Fruit fly (Drosophila melanogaster): ENCODE data around the gene CG15824.

The CG15824 gene

dm6 chr2L:871419-871846, 13.5 kb downstream of the CG15824 start (continued):
- no peak for TF ChIP-seq CG13424 (tag; optimal IDR thresholded peaks at IDR 0.05)
- TF ChIP-seq Doc3 (GFP tag; IDR thresholded peaks at IDR 0.05; ENCODE audit: partially characterized antibody), result no peak
- peak; percentile 36 for TF ChIP-seq Dip3 (GFP tag; optimal IDR thresholded peaks at IDR 0.05)
- no peak for TF ChIP-seq h (optimal IDR thresholded peaks at IDR 0.05)
- TF ChIP-seq ato (GFP tag; IDR thresholded peaks at IDR 0.05; ENCODE audit: partially characterized antibody), result peak; percentile 66
- TF ChIP-seq dati (GFP tag; IDR thresholded peaks at IDR 0.05), result no peak
- TF ChIP-seq Side (GFP tag; optimal IDR thresholded peaks at IDR 0.05), result no peak
- TF ChIP-seq CG18599 (GFP tag; optimal IDR thresholded peaks at IDR 0.05), result peak; percentile 1
- no peak for TF ChIP-seq NK7.1 (GFP tag; optimal IDR thresholded peaks at IDR 0.05)
- TF ChIP-seq Lim3 (GFP tag; IDR thresholded peaks at IDR 0.05), result no peak
- no peak for TF ChIP-seq Nf-YB (GFP tag; optimal IDR thresholded peaks at IDR 0.05)
- no peak for TF ChIP-seq klu (GFP tag; IDR thresholded peaks at IDR 0.05)
- no peak for TF ChIP-seq odd (GFP tag; optimal IDR thresholded peaks at IDR 0.05)
- no peak for TF ChIP-seq Usf (GFP tag; optimal IDR thresholded peaks at IDR 0.05)
- no peak for TF ChIP-seq Stat92E (GFP tag; optimal IDR thresholded peaks at IDR 0.05)
- TF ChIP-seq Bteb2 (GFP tag; optimal IDR thresholded peaks at IDR 0.05), result no peak
- no peak for TF ChIP-seq tin (GFP tag; optimal IDR thresholded peaks at IDR 0.05)
- TF ChIP-seq Tbp (GFP tag; optimal IDR thresholded peaks at IDR 0.05), result no peak
- TF ChIP-seq jumu (GFP tag; optimal IDR thresholded peaks at IDR 0.05), result peak; percentile 61
- no peak for TF ChIP-seq twi (tag; optimal IDR thresholded peaks at IDR 0.05)
- no peak for TF ChIP-seq CG14014 (GFP tag; IDR thresholded peaks at IDR 0.05)
- TF ChIP-seq Mes4 (GFP tag; optimal IDR thresholded peaks at IDR 0.05), result no peak
- no peak for TF ChIP-seq Scr (GFP tag; IDR thresholded peaks at IDR 0.05; ENCODE audit: partially characterized antibody)
- no peak for TF ChIP-seq CG14441 (GFP tag; IDR thresholded peaks at IDR 0.05)
- peak; percentile 39 for TF ChIP-seq CG9609 (GFP tag; optimal IDR thresholded peaks at IDR 0.05)
- peak; percentile 51 for TF ChIP-seq gfzf (GFP tag; optimal IDR thresholded peaks at IDR 0.05)
- no peak for TF ChIP-seq aop (GFP tag; IDR thresholded peaks at IDR 0.05)
- no peak for TF ChIP-seq CG16863 (GFP tag; optimal IDR thresholded peaks at IDR 0.05)
- TF ChIP-seq sens-2 (GFP tag; IDR thresholded peaks at IDR 0.05), result no peak
- TF ChIP-seq br (optimal IDR thresholded peaks at IDR 0.05), result no peak
- no peak for TF ChIP-seq CG12659 (GFP tag; optimal IDR thresholded peaks at IDR 0.05)
- no peak for TF ChIP-seq prd (optimal IDR thresholded peaks at IDR 0.05)
- no peak for TF ChIP-seq prd (GFP tag; IDR thresholded peaks at IDR 0.05)
- TF ChIP-seq CG8281 (tag; optimal IDR thresholded peaks at IDR 0.05), result no peak
- TF ChIP-seq ase (GFP tag; IDR thresholded peaks at IDR 0.05), result no peak
- no peak for TF ChIP-seq lola (GFP tag; optimal IDR thresholded peaks at IDR 0.05)
- no peak for TF ChIP-seq crp (GFP tag; optimal IDR thresholded peaks at IDR 0.05)
- no peak for TF ChIP-seq CG5180 (GFP tag; optimal IDR thresholded peaks at IDR 0.05)
- TF ChIP-seq Mad (GFP tag; optimal IDR thresholded peaks at IDR 0.05), result no peak
- no peak for TF ChIP-seq danr (GFP tag; IDR thresholded peaks at IDR 0.05)
- no peak for TF ChIP-seq vvl (GFP tag; IDR thresholded peaks at IDR 0.05)
- TF ChIP-seq unpg (GFP tag; optimal IDR thresholded peaks at IDR 0.05), result no peak
- TF ChIP-seq run (tag; optimal IDR thresholded peaks at IDR 0.05), result no peak
- TF ChIP-seq CG10147 (GFP tag; optimal IDR thresholded peaks at IDR 0.05), result no peak
- no peak for TF ChIP-seq shn (GFP tag; optimal IDR thresholded peaks at IDR 0.05)
- no peak for TF ChIP-seq dysf (GFP tag; IDR thresholded peaks at IDR 0.05)
- TF ChIP-seq sr (GFP tag; IDR thresholded peaks at IDR 0.05), result no peak
- TF ChIP-seq pfk (GFP tag; optimal IDR thresholded peaks at IDR 0.05), result no peak
- no peak for TF ChIP-seq CG14965 (GFP tag; optimal IDR thresholded peaks at IDR 0.05; ENCODE audit: borderline replicate concordance)
- no peak for TF ChIP-seq pros (GFP tag; optimal IDR thresholded peaks at IDR 0.05)
- no peak for TF ChIP-seq Ptx1 (GFP tag; IDR thresholded peaks at IDR 0.05)
- TF ChIP-seq Ets65A (GFP tag), result peak; percentile 87
- TF ChIP-seq Six4 (GFP tag; optimal IDR thresholded peaks at IDR 0.05), result no peak
